Fruit fly (Drosophila melanogaster): Measurements from ENCODE around the gene kirre.

dm6 chrX:2885814-2886213, 145.6 kb downstream of the kirre start, which contains the start of gene CG14419:
- TF ChIP-seq Lpt (GFP tag; optimal IDR thresholded peaks at IDR 0.05): no peak
- no peak for TF ChIP-seq CG15336 (GFP tag; IDR thresholded peaks at IDR 0.05)
- no peak for TF ChIP-seq CG8319 (GFP tag; optimal IDR thresholded peaks at IDR 0.05)
- TF ChIP-seq CG6276 (GFP tag; optimal IDR thresholded peaks at IDR 0.05): no peak
- no peak for TF ChIP-seq Hr38 (GFP tag; optimal IDR thresholded peaks at IDR 0.05)
- no peak for TF ChIP-seq Sox102F (GFP tag; optimal IDR thresholded peaks at IDR 0.05)
- no peak for TF ChIP-seq CG11294 (GFP tag; IDR thresholded peaks at IDR 0.05)

All from whole organism, prepupa.